Fruit fly (Drosophila melanogaster) whole organism, wandering third instar larva: Measurements from ENCODE around the gene Ac76E.
A peak's percentile ranks its signal among the peaks of the same experiment; 100 is the strongest.

ENCODE experiments used
- Abd-B ChIP-seq: fragments of >200 bp; optimal IDR thresholded peaks from 2 replicates; lab custom pipeline; 2017; ENCODE audit warnings: missing biosample characterization, missing genetic modification characterization
- CrebA ChIP-seq: fragments of 200-800 bp; sonication (Bioruptor generic); optimal IDR thresholded peaks from 2 replicates; lab custom pipeline; 2016; ENCODE audit warnings: missing biosample characterization, mild to moderate bottlenecking, missing genetic modification characterization, borderline replicate concordance
- Dfd ChIP-seq: fragments of >200 bp; optimal IDR thresholded peaks from 2 replicates; lab custom pipeline; 2017; ENCODE audit warnings: missing biosample characterization, missing genetic modification characterization
- HLH106 ChIP-seq: fragments of 200-800 bp; optimal IDR thresholded peaks from 3 replicates; lab custom pipeline; 2019; ENCODE audit warnings: missing biosample characterization, mild to moderate bottlenecking, missing genetic modification characterization, moderate library complexity
- Sp1 ChIP-seq: fragments of 200-800 bp; sonication (Bioruptor generic); optimal IDR thresholded peaks from 3 replicates; lab custom pipeline; 2019; ENCODE audit warnings: missing biosample characterization, mild to moderate bottlenecking, missing genetic modification characterization, moderate library complexity
- Vsx2 ChIP-seq: fragments of 200-300, 225-300 bp; sonication (Bioruptor generic); optimal IDR thresholded peaks from 2 replicates; lab custom pipeline; 2018; ENCODE audit warnings: missing biosample characterization, missing genetic modification characterization; ENCODE audit not compliant: partially characterized antibody
- br ChIP-seq: fragments of 200-800 bp; sonication (Bioruptor generic); optimal IDR thresholded peaks from 2 replicates; lab custom pipeline; 2016; ENCODE audit warnings: missing biosample characterization, missing genetic modification characterization
- dsf ChIP-seq: sonication (Bioruptor generic); optimal IDR thresholded peaks from 2 replicates; lab custom pipeline; 2016; ENCODE audit warnings: missing biosample characterization, missing genetic modification characterization, borderline replicate concordance
- h ChIP-seq: fragments of 200-800 bp; sonication (Bioruptor generic); optimal IDR thresholded peaks from 3 replicates; lab custom pipeline; 2016; ENCODE audit warnings: missing biosample characterization, mild to moderate bottlenecking, missing genetic modification characterization
- pan ChIP-seq: fragments of >200 bp; optimal IDR thresholded peaks from 2 replicates; lab custom pipeline; 2017
- sv ChIP-seq: fragments of 200-800 bp; sonication (Bioruptor generic); optimal IDR thresholded peaks from 3 replicates; lab custom pipeline; 2016; ENCODE audit warnings: missing biosample characterization, missing genetic modification characterization
- tai ChIP-seq: sonication (Bioruptor generic); optimal IDR thresholded peaks from 2 replicates; lab custom pipeline; 2016; ENCODE audit warnings: missing biosample characterization, missing genetic modification characterization
- usp ChIP-seq: fragments of >200 bp; optimal IDR thresholded peaks from 2 replicates; lab custom pipeline; 2017; ENCODE audit warnings: missing biosample characterization, missing genetic modification characterization
- woc ChIP-seq: sonication (Bioruptor generic); optimal IDR thresholded peaks from 2 replicates; lab custom pipeline; 2016; ENCODE audit warnings: missing biosample characterization, mild to moderate bottlenecking, missing genetic modification characterization

dm6 chr3L:19991714-19992231 is 52.7 kb downstream of the Ac76E start, which contains the start of the genes CG7646 and Nca:
- TF ChIP-seq usp (no peak), woc (GFP tag; lab: Kevin White, UChicago) (no peak), Sp1 (no peak), Vsx2 (no peak), HLH106 (tag; lab: Kevin White, UChicago) (no peak), h (peak; percentile 29), pan (lab: Kevin White, UChicago) (no peak), dsf (GFP tag; lab: Kevin White, UChicago) (no peak), CrebA (no peak), Dfd (GFP tag; lab: Kevin White, UChicago) (no peak), sv (no peak), Abd-B (GFP tag; lab: Kevin White, UChicago) (no peak), tai (peak; percentile 5), br (GFP tag; lab: Kevin White, UChicago) (no peak)
